Worm (Caenorhabditis elegans) whole organism, young adult: Measurements from ENCODE around the gene sri-26.
"Not testable (repeated sequence)": the region's sequence is repeated elsewhere in the genome, so short reads cannot be mapped to it uniquely, and the experiment has no call there.

Experiments used
- B0035.1 ChIP-seq: sonication (generic microtip); optimal IDR thresholded peaks from 2 replicates; lab custom pipeline; 2016; ENCODE audit warnings: missing genetic modification characterization, mild to moderate bottlenecking, missing compliant biosample characterization, missing genotype, missing genetic modification reagents
- F23B12.7 ChIP-seq: sonication (generic microtip); optimal IDR thresholded peaks from 2 replicates; lab custom pipeline; 2017; ENCODE audit warnings: missing genetic modification characterization, mild to moderate bottlenecking, missing compliant biosample characterization, antibody characterized with exemption, moderate library complexity; ENCODE audit not compliant: insufficient read depth
- F39B2.1 ChIP-seq: fragments of 200-800 bp; sonication (Bioruptor generic); IDR thresholded peaks from 2 replicates; pipeline ENCODE4 v1.3.6; 2022; ENCODE audit warnings: missing genetic modification reagents, missing genetic modification characterization, missing compliant biosample characterization
- F49E8.2 ChIP-seq: sonication (generic microtip); optimal IDR thresholded peaks from 3 replicates; lab custom pipeline; 2017; ENCODE audit warnings: missing genetic modification characterization, mild to moderate bottlenecking, missing compliant biosample characterization, antibody characterized with exemption, moderate library complexity; ENCODE audit not compliant: insufficient read depth
- F52B5.7 ChIP-seq: sonication (generic microtip); optimal IDR thresholded peaks from 2 replicates; lab custom pipeline; 2016; ENCODE audit warnings: mild to moderate bottlenecking, missing genetic modification characterization, missing compliant biosample characterization
- K11D2.4 ChIP-seq: fragments of 200-800 bp; sonication (Bioruptor generic); IDR thresholded peaks from 2 replicates; pipeline ENCODE4 v1.3.6; 2022; ENCODE audit warnings: missing genetic modification reagents, missing genetic modification characterization, missing compliant biosample characterization
- K12H6.12 ChIP-seq: fragments of 200-800 bp; sonication (Bioruptor generic); optimal IDR thresholded peaks from 2 replicates; lab custom pipeline; 2018; ENCODE audit warnings: mild to moderate bottlenecking, missing genetic modification characterization, missing compliant biosample characterization
- Y79H2A.3 ChIP-seq: fragments of 200-800 bp; sonication (Bioruptor generic); conservative IDR thresholded peaks from 2 replicates; pipeline ENCODE4 v1.3.6; 2022; ENCODE audit warnings: missing genetic modification reagents, missing genetic modification characterization, missing compliant biosample characterization
- ama-1 ChIP-seq, 3 experiments: fragments of 150-350 bp in 1 of 3; sonication (generic microtip) in 2 of 3; optimal IDR thresholded peaks; 2 replicates each; lab custom pipeline; 2014 to 2018; ENCODE audit warnings: missing biosample characterization in 2 of 3, missing genetic modification characterization in 2 of 3, missing genetic modification reagents in 2 of 3
- bed-1 ChIP-seq: fragments of 200-800 bp; sonication (Bioruptor generic); IDR thresholded peaks from 2 replicates; pipeline ENCODE4 v1.3.6; 2022; ENCODE audit warnings: missing genetic modification reagents, missing genetic modification characterization, missing compliant biosample characterization
- ccch-3 ChIP-seq: fragments of 200-800 bp; sonication (Bioruptor generic); optimal IDR thresholded peaks from 2 replicates; lab custom pipeline; 2018; ENCODE audit warnings: mild to moderate bottlenecking, missing genetic modification characterization, missing compliant biosample characterization
- cebp-2 ChIP-seq: fragments of 200-800 bp; sonication (Bioruptor generic); IDR thresholded peaks from 2 replicates; pipeline ENCODE4 v1.3.6; 2022; ENCODE audit warnings: missing genetic modification characterization, missing compliant biosample characterization
- ceh-40 ChIP-seq: fragments of 200-800 bp; sonication (Bioruptor generic); IDR thresholded peaks from 2 replicates; pipeline ENCODE4 v1.3.6; 2022; ENCODE audit warnings: missing genetic modification characterization, missing compliant biosample characterization
- ceh-91 ChIP-seq: fragments of 200-800 bp; sonication (Bioruptor generic); IDR thresholded peaks from 2 replicates; pipeline ENCODE4 v1.3.6; 2022; ENCODE audit warnings: missing genetic modification reagents, missing genetic modification characterization, missing compliant biosample characterization
- dpff-1 ChIP-seq: sonication (generic microtip); optimal IDR thresholded peaks from 2 replicates; lab custom pipeline; 2017; ENCODE audit warnings: mild to moderate bottlenecking, missing genetic modification characterization, missing compliant biosample characterization
- egrh-3 ChIP-seq: fragments of 200-800 bp; sonication (Bioruptor generic); IDR thresholded peaks from 2 replicates; pipeline ENCODE4 v1.3.6; 2022; ENCODE audit warnings: missing genetic modification reagents, missing genetic modification characterization, missing compliant biosample characterization
- fkh-3 ChIP-seq: sonication (generic microtip); optimal IDR thresholded peaks from 2 replicates; lab custom pipeline; 2016; ENCODE audit warnings: mild to moderate bottlenecking, missing genetic modification characterization, missing compliant biosample characterization
- gei-17 ChIP-seq: fragments of 200-800 bp; sonication (Bioruptor generic); optimal IDR thresholded peaks from 2 replicates; lab custom pipeline; 2018; ENCODE audit warnings: mild to moderate bottlenecking, missing genetic modification characterization, missing compliant biosample characterization
- hmg-1.2 ChIP-seq: fragments of 200-800 bp; sonication (Bioruptor generic); IDR thresholded peaks from 2 replicates; pipeline ENCODE4 v1.3.6; 2022; ENCODE audit warnings: missing genetic modification reagents, missing genetic modification characterization, missing compliant biosample characterization
- hrde-1 ChIP-seq: sonication (generic microtip); optimal IDR thresholded peaks from 2 replicates; lab custom pipeline; 2016; ENCODE audit warnings: missing genetic modification characterization, mild to moderate bottlenecking, missing compliant biosample characterization, moderate library complexity, missing genotype, missing genetic modification reagents, borderline replicate concordance
- lag-1 ChIP-seq: fragments of 200-800 bp; sonication (Bioruptor generic); IDR thresholded peaks from 2 replicates; pipeline ENCODE4 v1.3.6; 2022; ENCODE audit warnings: missing genetic modification reagents, missing genetic modification characterization, missing compliant biosample characterization
- let-526 ChIP-seq: fragments of 200-800 bp; sonication (Bioruptor generic); IDR thresholded peaks from 2 replicates; pipeline ENCODE4 v1.3.6; 2022; ENCODE audit warnings: missing genetic modification reagents, missing genetic modification characterization, missing compliant biosample characterization
- let-607 ChIP-seq, 2 experiments: fragments of 200-800 bp in 1 of 2; sonication (Bioruptor generic) in 1 of 2; sonication (generic microtip) in 1 of 2; optimal IDR thresholded peaks; 2 replicates each; lab custom pipeline; 2016 to 2018; ENCODE audit warnings: mild to moderate bottlenecking in 2 of 2, missing compliant biosample characterization in 2 of 2, missing genetic modification characterization in 2 of 2, moderate library complexity in 2 of 2, missing genotype in 1 of 2
- lin-26 ChIP-seq: fragments of 200-800 bp; sonication (Bioruptor generic); IDR thresholded peaks from 2 replicates; pipeline ENCODE4 v1.3.6; 2022; ENCODE audit warnings: missing genetic modification reagents, missing genetic modification characterization, missing compliant biosample characterization
- lir-1 ChIP-seq: fragments of 200-800 bp; sonication (Bioruptor generic); conservative IDR thresholded peaks from 2 replicates; pipeline ENCODE4 v1.3.6; 2022; ENCODE audit warnings: missing genetic modification reagents, missing genetic modification characterization, missing compliant biosample characterization
- madf-10 ChIP-seq: sonication (generic microtip); optimal IDR thresholded peaks from 2 replicates; lab custom pipeline; 2016; ENCODE audit warnings: mild to moderate bottlenecking, missing genetic modification characterization, missing compliant biosample characterization
- mcd-1 ChIP-seq: fragments of 200-800 bp; sonication (Bioruptor generic); IDR thresholded peaks from 2 replicates; pipeline ENCODE4 v1.3.6; 2022; ENCODE audit warnings: missing genetic modification reagents, missing genetic modification characterization, missing compliant biosample characterization
- mel-28 ChIP-seq: sonication (generic microtip); optimal IDR thresholded peaks from 2 replicates; lab custom pipeline; 2016; ENCODE audit warnings: borderline replicate concordance, mild to moderate bottlenecking, missing genetic modification characterization, missing compliant biosample characterization
- nhr-179 ChIP-seq: sonication (generic microtip); optimal IDR thresholded peaks from 2 replicates; lab custom pipeline; 2016; ENCODE audit warnings: mild to moderate bottlenecking, missing genetic modification characterization, missing compliant biosample characterization
- nhr-27 ChIP-seq: fragments of 200-800 bp; sonication (Bioruptor generic); optimal IDR thresholded peaks from 2 replicates; lab custom pipeline; 2018; ENCODE audit warnings: mild to moderate bottlenecking, missing genetic modification characterization, moderate library complexity, missing compliant biosample characterization
- rec-8 ChIP-seq, 2 experiments: sonication (generic microtip); optimal IDR thresholded peaks; 2 replicates each; lab custom pipeline; 2016; ENCODE audit warnings: mild to moderate bottlenecking in 2 of 2, missing genetic modification characterization in 2 of 2, missing genetic modification reagents in 2 of 2, missing genotype in 2 of 2, missing biosample characterization in 1 of 2, missing compliant biosample characterization in 1 of 2, moderate library complexity in 1 of 2
- rpc-1 ChIP-seq, 2 experiments: fragments of 150-350 bp in 1 of 2; sonication (generic microtip) in 1 of 2; optimal IDR thresholded peaks; 2 replicates each; lab custom pipeline; 2014 to 2018; ENCODE audit warnings: missing biosample characterization in 1 of 2, missing genetic modification characterization in 1 of 2, missing genetic modification reagents in 1 of 2, missing genotype in 1 of 2
- sdz-38 ChIP-seq: sonication (generic microtip); optimal IDR thresholded peaks from 2 replicates; lab custom pipeline; 2016; ENCODE audit warnings: missing genotype, missing genetic modification characterization, missing compliant biosample characterization
- snpc-1.1 ChIP-seq: sonication (generic microtip); optimal IDR thresholded peaks from 2 replicates; lab custom pipeline; 2017; ENCODE audit warnings: missing genetic modification characterization, mild to moderate bottlenecking, missing compliant biosample characterization, antibody characterized with exemption, moderate library complexity, missing genotype, missing genetic modification reagents; ENCODE audit not compliant: insufficient read depth
- snpc-4 ChIP-seq, 5 experiments: fragments of 150-350 bp in 1 of 5; sonication (generic microtip) in 4 of 5; optimal IDR thresholded peaks; 2 replicates each; lab custom pipeline; 2014 to 2018; ENCODE audit warnings: missing genetic modification characterization in 5 of 5, missing biosample characterization in 3 of 5, antibody characterized with exemption in 2 of 5, mild to moderate bottlenecking in 2 of 5, missing compliant biosample characterization in 2 of 5, missing genotype in 2 of 5, moderate library complexity in 2 of 5, missing genetic modification reagents in 1 of 5
- sptf-2 ChIP-seq: fragments of 200-800 bp; sonication (Bioruptor generic); optimal IDR thresholded peaks from 2 replicates; lab custom pipeline; 2018; ENCODE audit warnings: mild to moderate bottlenecking, missing genetic modification characterization, missing compliant biosample characterization
- tlf-1 ChIP-seq: fragments of 200-800 bp; sonication (Bioruptor generic); optimal IDR thresholded peaks from 2 replicates; lab custom pipeline; 2018; ENCODE audit warnings: mild to moderate bottlenecking, missing genetic modification characterization, missing compliant biosample characterization
- unc-62 ChIP-seq: fragments of 150-350 bp; optimal IDR thresholded peaks from 2 replicates; lab custom pipeline; 2014; ENCODE audit warnings: missing biosample characterization, missing genetic modification reagents, missing genetic modification characterization
- ztf-25 ChIP-seq: fragments of 200-800 bp; sonication (Bioruptor generic); IDR thresholded peaks from 2 replicates; pipeline ENCODE4 v1.3.6; 2022; ENCODE audit warnings: missing genetic modification reagents, missing genetic modification characterization, missing compliant biosample characterization
- ztf-6 ChIP-seq: fragments of 200-800 bp; sonication (Bioruptor generic); IDR thresholded peaks from 2 replicates; pipeline ENCODE4 v1.3.6; 2022; ENCODE audit warnings: missing genetic modification reagents, missing genetic modification characterization, missing compliant biosample characterization

The sri-26 gene

ce11 chrV:15215175-15215574, at the start of gene sri-26:
TSS of gene sri-26 (plus strand) at chrV:15215475.
- not testable (repeated sequence) for TF ChIP-seq F52B5.7 (tag; lab: Kevin White, UChicago); cebp-2 (GFP tag; lab: Robert Waterston, UW); bed-1 (GFP tag; lab: Robert Waterston, UW)

ce11 chrV:15175459-15175858, 39.8 kb upstream of the sri-26 start, which contains the start of gene clec-47:
TSS of gene clec-47 (plus strand) at chrV:15175759.
- no peak for TF ChIP-seq mcd-1 (GFP tag; lab: Robert Waterston, UW)
- no peak for TF ChIP-seq lin-26
- no peak for TF ChIP-seq ceh-91
- no peak for TF ChIP-seq let-526 (GFP tag; lab: Robert Waterston, UW)
- no peak for TF ChIP-seq snpc-1.1
- TF ChIP-seq unc-62 (GFP tag; lab: Kevin White, UChicago): no peak
- TF ChIP-seq let-607 (tag; optimal IDR thresholded peaks at IDR 0.05; lab: Kevin White, UChicago): no peak
- no peak for TF ChIP-seq egrh-3 (GFP tag; lab: Robert Waterston, UW)
- TF ChIP-seq dpff-1 (tag; lab: Kevin White, UChicago): no peak
- TF ChIP-seq F39B2.1 (GFP tag; lab: Robert Waterston, UW): no peak
- no peak for TF ChIP-seq F52B5.7 (tag; lab: Kevin White, UChicago)
- TF ChIP-seq F23B12.7: no peak
- no peak for TF ChIP-seq gei-17
- TF ChIP-seq ztf-25 (GFP tag; lab: Robert Waterston, UW): no peak
- no peak for TF ChIP-seq ama-1 (optimal IDR thresholded peaks at IDR 0.05; lab: Kevin White, UChicago)
- no peak for TF ChIP-seq ama-1 (GFP tag; optimal IDR thresholded peaks at IDR 0.05; lab: Kevin White, UChicago)
- TF ChIP-seq B0035.1: no peak
- TF ChIP-seq K11D2.4 (GFP tag; lab: Robert Waterston, UW): no peak
- TF ChIP-seq rec-8 (tag; optimal IDR thresholded peaks at IDR 0.05; lab: Kevin White, UChicago): no peak
- no peak for TF ChIP-seq sptf-2 (GFP tag; lab: Kevin White, UChicago)
- no peak for TF ChIP-seq K12H6.12 (tag; lab: Kevin White, UChicago)

ce11 chrV:15179757-15180156, 35.5 kb upstream of the sri-26 start, which contains the start of gene T09F5.10:
TSS of gene T09F5.10 (plus strand) at chrV:15180057.
- TF ChIP-seq lir-1 (no peak), snpc-4 (GFP tag; optimal IDR thresholded peaks at IDR 0.05; lab: Kevin White, UChicago) (no peak), snpc-4 (tag; optimal IDR thresholded peaks at IDR 0.05; lab: Kevin White, UChicago) (no peak), ceh-40 (GFP tag; lab: Robert Waterston, UW) (no peak), madf-10 (tag; lab: Kevin White, UChicago) (no peak), hmg-1.2 (no peak), unc-62 (GFP tag; lab: Kevin White, UChicago) (no peak), Y79H2A.3 (GFP tag; lab: Robert Waterston, UW) (no peak), nhr-179 (tag; lab: Kevin White, UChicago) (no peak)

ce11 chrV:15181899-15182298, 33.4 kb upstream of the sri-26 start:
- no peak for TF ChIP-seq rpc-1 (optimal IDR thresholded peaks at IDR 0.05; lab: Kevin White, UChicago)
- no peak for TF ChIP-seq rpc-1 (tag; optimal IDR thresholded peaks at IDR 0.05; lab: Kevin White, UChicago)
- TF ChIP-seq rec-8 (tag; optimal IDR thresholded peaks at IDR 0.05; lab: Kevin White, UChicago): no peak
- no peak for TF ChIP-seq ccch-3
- TF ChIP-seq B0035.1: no peak
- no peak for TF ChIP-seq ztf-6 (GFP tag; lab: Robert Waterston, UW)
- TF ChIP-seq sdz-38 (tag; lab: Kevin White, UChicago): no peak
- TF ChIP-seq mel-28 (tag; lab: Kevin White, UChicago): no peak
- TF ChIP-seq F23B12.7: no peak
- TF ChIP-seq lag-1 (GFP tag; lab: Robert Waterston, UW): no peak
- no peak for TF ChIP-seq fkh-3
- TF ChIP-seq tlf-1: no peak
- no peak for TF ChIP-seq hrde-1
- TF ChIP-seq F49E8.2 (tag; lab: Kevin White, UChicago): no peak
- no peak for TF ChIP-seq nhr-27 (tag; lab: Kevin White, UChicago)
- TF ChIP-seq egrh-3 (GFP tag; lab: Robert Waterston, UW): no peak
- TF ChIP-seq bed-1 (GFP tag; lab: Robert Waterston, UW): no peak
- no peak for TF ChIP-seq ceh-91
- TF ChIP-seq cebp-2 (GFP tag; lab: Robert Waterston, UW): no peak
